Worm (Caenorhabditis elegans) whole organism, L2 larva: Measurements from ENCODE around the gene cgt-2.

Experiments
- F13H6.1 ChIP-seq: sonication (generic microtip); optimal IDR thresholded peaks from 2 replicates; lab custom pipeline; 2016; ENCODE audit warnings: missing genetic modification characterization, missing compliant biosample characterization
- ceh-82 ChIP-seq: fragments of 150-350 bp; optimal IDR thresholded peaks from 2 replicates; lab custom pipeline; 2014; ENCODE audit warnings: missing biosample characterization, missing genetic modification characterization
- lsy-2 ChIP-seq, 2 experiments: fragments of 150-350 bp in 1 of 2; sonication (generic microtip) in 1 of 2; optimal IDR thresholded peaks; 2 replicates each; lab custom pipeline; 2014 to 2017; ENCODE audit warnings: missing biosample characterization in 2 of 2, missing genetic modification characterization in 2 of 2
- mdl-1 ChIP-seq, 2 experiments: fragments of 150-350 bp in 1 of 2; sonication (generic microtip) in 1 of 2; optimal IDR thresholded peaks; 2 replicates each; lab custom pipeline; 2017; ENCODE audit warnings: missing biosample characterization in 2 of 2, missing genetic modification characterization in 2 of 2
- nhr-11 ChIP-seq: fragments of 150-350 bp; optimal IDR thresholded peaks from 2 replicates; lab custom pipeline; 2014; ENCODE audit warnings: missing biosample characterization, missing genetic modification characterization
- nhr-25 ChIP-seq: fragments of 150-350 bp; sonication (generic microtip); optimal IDR thresholded peaks from 3 replicates; lab custom pipeline; 2014; ENCODE audit warnings: missing biosample characterization, missing genetic modification characterization
- nhr-77 ChIP-seq: fragments of 150-350 bp; optimal IDR thresholded peaks from 2 replicates; lab custom pipeline; 2014; ENCODE audit warnings: missing biosample characterization, missing genetic modification characterization
- unc-62 ChIP-seq: fragments of 150-350 bp; optimal IDR thresholded peaks from 2 replicates; lab custom pipeline; 2014; ENCODE audit warnings: missing biosample characterization, missing genetic modification reagents, missing genetic modification characterization
- ztf-1 ChIP-seq: fragments of 200-800 bp; sonication (Bioruptor generic); conservative IDR thresholded peaks from 2 replicates; pipeline ENCODE4 v1.3.6; 2022; ENCODE audit warnings: missing genetic modification characterization, missing compliant biosample characterization
- ztf-11 ChIP-seq: sonication (generic microtip); optimal IDR thresholded peaks from 2 replicates; lab custom pipeline; 2017; ENCODE audit warnings: missing biosample characterization, missing genetic modification characterization
- ztf-4 ChIP-seq: fragments of 150-350 bp; optimal IDR thresholded peaks from 2 replicates; lab custom pipeline; 2014; ENCODE audit warnings: missing biosample characterization, missing genetic modification characterization

DNA sequence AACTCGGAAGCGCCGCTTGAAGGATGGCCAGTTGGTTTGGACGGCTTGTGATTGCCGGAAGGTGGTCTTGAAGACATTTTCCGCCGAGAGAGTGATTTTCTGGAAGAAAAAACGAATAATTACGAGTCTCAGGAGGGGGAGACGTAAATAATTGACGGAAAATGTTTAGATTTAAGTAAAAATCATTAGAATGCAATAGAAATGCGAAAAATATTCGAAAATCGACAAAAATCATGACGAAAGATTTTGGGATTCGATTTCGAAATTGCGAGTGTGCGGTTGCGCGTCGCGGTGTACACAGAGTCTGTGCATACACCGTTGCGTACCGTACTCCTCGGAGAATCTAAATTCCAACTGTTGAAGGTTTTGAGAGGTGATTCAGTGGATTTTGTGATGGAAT is 16.6 kb downstream of the cgt-2 start, which contains the start of gene H11L12.1:
- no peak for TF ChIP-seq nhr-77 (tag; lab: Kevin White, UChicago)
- no peak for TF ChIP-seq ceh-82
- no peak for TF ChIP-seq lsy-2 (tag; optimal IDR thresholded peaks at IDR 0.05; lab: Kevin White, UChicago)
- TF ChIP-seq ztf-4 (tag; lab: Kevin White, UChicago) = no peak
- no peak for TF ChIP-seq unc-62
- TF ChIP-seq F13H6.1 (tag; lab: Kevin White, UChicago) = no peak
- no peak for TF ChIP-seq ztf-1 (GFP tag; lab: Robert Waterston, UW)
- TF ChIP-seq ztf-11 (tag; lab: Kevin White, UChicago) = no peak
- TF ChIP-seq nhr-25 (tag; lab: Kevin White, UChicago) = no peak
- TF ChIP-seq nhr-11 = no peak
- no peak for TF ChIP-seq mdl-1 (tag; optimal IDR thresholded peaks at IDR 0.05; lab: Kevin White, UChicago)
